Worm (Caenorhabditis elegans): Measurements from ENCODE around the gene hyl-2.

DNA sequence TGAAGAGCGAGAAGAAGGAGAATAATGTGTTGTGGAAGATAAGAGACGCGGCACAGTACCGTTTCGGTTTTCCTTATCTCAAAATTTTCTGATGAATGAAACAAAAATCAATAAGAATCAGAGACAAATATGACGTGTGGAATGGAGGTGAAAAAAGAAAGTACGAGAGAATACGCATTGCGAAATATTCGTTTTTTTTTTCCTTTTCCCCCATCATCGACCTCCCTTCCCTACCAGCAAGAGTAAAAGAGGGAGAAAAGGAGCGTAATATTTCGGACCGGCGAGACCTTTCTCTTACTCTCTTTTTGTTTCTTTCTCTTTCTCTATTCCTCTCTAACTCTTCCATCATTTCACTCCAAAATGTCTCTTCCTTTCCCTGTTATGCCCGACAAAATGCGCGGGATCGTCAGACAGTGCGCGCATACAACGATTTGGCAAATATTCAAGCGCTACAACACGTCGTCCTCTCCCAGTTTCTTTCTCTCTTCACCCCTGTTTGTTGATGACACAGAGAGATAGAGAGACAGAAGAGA is 36.9 kb downstream of the hyl-2 start:
- TF ChIP-seq ama-1 (optimal IDR thresholded peaks at IDR 0.05) (no peak), F13C5.2 (tag; optimal IDR thresholded peaks at IDR 0.05) (no peak), sea-1 (GFP tag; conservative IDR thresholded peaks at IDR 0.05) (no peak), flt-1 (GFP tag; IDR thresholded peaks at IDR 0.05) (no peak), tbx-11 (GFP tag; IDR thresholded peaks at IDR 0.05) (no peak), hmbx-1 (tag; optimal IDR thresholded peaks at IDR 0.05) (no peak), tra-4 (tag; optimal IDR thresholded peaks at IDR 0.05) (no peak), tbx-37 (GFP tag; conservative IDR thresholded peaks at IDR 0.05) (no peak), aly-1 (tag; optimal IDR thresholded peaks at IDR 0.05) (no peak), hmg-4 (GFP tag; optimal IDR thresholded peaks at IDR 0.05) (no peak), ceh-13 (GFP tag; optimal IDR thresholded peaks at IDR 0.05) (no peak), hnd-1 (tag; optimal IDR thresholded peaks at IDR 0.05) (no peak), ets-7 (tag; optimal IDR thresholded peaks at IDR 0.05) (no peak)
